Worm (Caenorhabditis elegans): Measurements from ENCODE around the gene C18H7.12.

DNA sequence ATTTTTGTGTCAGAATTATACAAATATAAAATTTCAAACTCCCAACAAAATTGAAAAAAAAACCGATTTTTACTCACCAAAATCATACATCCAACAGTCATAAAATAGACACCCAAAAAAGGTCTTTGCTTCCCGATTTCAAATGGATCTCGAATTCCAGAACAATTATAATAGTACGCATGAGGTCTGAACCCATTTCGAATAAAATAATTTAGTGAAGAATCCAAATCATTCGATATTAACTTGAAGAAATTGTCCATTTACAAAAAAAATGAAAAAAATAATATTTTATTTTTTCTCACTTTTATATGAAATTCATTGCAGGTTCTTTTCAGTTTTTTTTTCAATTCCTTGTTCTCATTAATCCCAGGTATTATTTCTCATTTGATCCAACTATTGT is 14.0 kb upstream of the C18H7.12 start, which contains the start of gene srt-59:
- TF ChIP-seq lir-3 (tag; optimal IDR thresholded peaks at IDR 0.05): no peak
- no peak for TF ChIP-seq nhr-77 (tag; optimal IDR thresholded peaks at IDR 0.05)
- no peak for TF ChIP-seq nhr-28 (tag; optimal IDR thresholded peaks at IDR 0.05)
- TF ChIP-seq tag-97 (GFP tag; IDR thresholded peaks at IDR 0.05): no peak
- no peak for TF ChIP-seq Y75B8A.6 (GFP tag; IDR thresholded peaks at IDR 0.05)
- no peak for TF ChIP-seq ztf-11 (tag; optimal IDR thresholded peaks at IDR 0.05)
- TF ChIP-seq ceh-44 (GFP tag; IDR thresholded peaks at IDR 0.05): no peak
- TF ChIP-seq madf-5 (GFP tag; IDR thresholded peaks at IDR 0.05): no peak
- no peak for TF ChIP-seq unc-130 (GFP tag; optimal IDR thresholded peaks at IDR 0.05)
- TF ChIP-seq mep-1 (tag; optimal IDR thresholded peaks at IDR 0.05): no peak
- no peak for TF ChIP-seq nhr-237 (tag; optimal IDR thresholded peaks at IDR 0.05)
